Worm (Caenorhabditis elegans): ENCODE data around the gene ZK370.6.

Gene ZK370.6

ce11 chrIII:8784500-8784899 is 40.9 kb upstream of the ZK370.6 start:
- TF ChIP-seq lin-26 (GFP tag; IDR thresholded peaks at IDR 0.05) (no peak), attf-6 (GFP tag; IDR thresholded peaks at IDR 0.05) (no peak), F39B2.1 (GFP tag; IDR thresholded peaks at IDR 0.05) (no peak), ztf-6 (GFP tag; IDR thresholded peaks at IDR 0.05) (no peak), rcor-1 (GFP tag; IDR thresholded peaks at IDR 0.05) (no peak), xnd-1 (tag; optimal IDR thresholded peaks at IDR 0.05) (no peak), F10E7.11 (tag; optimal IDR thresholded peaks at IDR 0.05) (no peak), snpc-3.4 (tag; optimal IDR thresholded peaks at IDR 0.05) (no peak)

DNA sequence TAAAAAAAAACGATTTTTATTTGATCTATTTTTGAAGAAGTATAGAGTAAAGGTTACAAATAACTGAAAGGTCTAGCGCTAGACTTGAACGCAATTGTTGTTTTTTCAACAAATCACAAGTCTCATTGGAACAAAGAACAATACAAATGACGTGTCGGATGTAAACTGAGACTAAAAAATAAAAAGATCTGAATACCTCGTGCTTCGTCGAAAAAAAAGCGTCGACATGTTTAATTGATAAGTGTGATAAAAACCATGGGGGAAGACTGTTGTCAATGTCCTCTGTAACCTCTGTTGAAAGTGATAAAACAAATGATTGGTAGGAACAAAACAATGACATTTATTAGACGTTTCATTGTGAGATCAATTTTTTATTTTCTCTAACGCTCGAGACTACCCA is 39.1 kb upstream of the ZK370.6 start:
- TF ChIP-seq F22D6.2 (tag; optimal IDR thresholded peaks at IDR 0.05) (peak; percentile 7), ztf-26 (tag; optimal IDR thresholded peaks at IDR 0.05) (peak; percentile 75), B0261.1 (tag; optimal IDR thresholded peaks at IDR 0.05) (no peak), ceh-58 (GFP tag; IDR thresholded peaks at IDR 0.05) (no peak), Y53F4B.3 (GFP tag; IDR thresholded peaks at IDR 0.05) (no peak), die-1 (tag; optimal IDR thresholded peaks at IDR 0.05) (peak; percentile 44), nhr-80 (tag; optimal IDR thresholded peaks at IDR 0.05) (peak; percentile 90), pha-4 (tag; optimal IDR thresholded peaks at IDR 0.05) (no peak), unc-62 (GFP tag; optimal IDR thresholded peaks at IDR 0.05) (peak; percentile 44), K11D2.4 (GFP tag; IDR thresholded peaks at IDR 0.05) (no peak), let-607 (tag; optimal IDR thresholded peaks at IDR 0.05) (peak in 1 of 2 experiments; percentile 37), atf-7 (tag; optimal IDR thresholded peaks at IDR 0.05) (peak; percentile 47), cebp-1 (GFP tag; IDR thresholded peaks at IDR 0.05) (0 out of 2 replicates have a peak, but pooled peaks have one; percentile 35), cebp-1 (tag; optimal IDR thresholded peaks at IDR 0.05) (peak; percentile 44), ceh-79 (tag; optimal IDR thresholded peaks at IDR 0.05) (no peak), unc-130 (GFP tag; optimal IDR thresholded peaks at IDR 0.05) (no peak), madf-3 (GFP tag; IDR thresholded peaks at IDR 0.05) (no peak), xnd-1 (tag; optimal IDR thresholded peaks at IDR 0.05) (no peak), nhr-179 (tag; optimal IDR thresholded peaks at IDR 0.05) (no peak), F37B4.10 (GFP tag; IDR thresholded peaks at IDR 0.05) (no peak), ztf-22 (GFP tag; optimal IDR thresholded peaks at IDR 0.05) (peak; percentile 30), Y53G8AR.9 (GFP tag; conservative IDR thresholded peaks at IDR 0.05) (no peak), tbp1 (GFP tag; optimal IDR thresholded peaks at IDR 0.05) (peak; percentile 25), somi-1 (GFP tag; optimal IDR thresholded peaks at IDR 0.05) (peak; percentile 65), bed-2 (GFP tag; IDR thresholded peaks at IDR 0.05) (no peak), ztf-3 (GFP tag; optimal IDR thresholded peaks at IDR 0.05) (no peak), attf-5 (GFP tag; optimal IDR thresholded peaks at IDR 0.05) (peak; percentile 49), sea-2 (GFP tag; IDR thresholded peaks at IDR 0.05) (no peak), lin-40 (tag; optimal IDR thresholded peaks at IDR 0.05) (peak; percentile 44), nfyb-1 (GFP tag; IDR thresholded peaks at IDR 0.05) (peak; percentile 23; the same call in 1 of the 2 replicates), zim-3 (tag; optimal IDR thresholded peaks at IDR 0.05) (no peak)

DNA sequence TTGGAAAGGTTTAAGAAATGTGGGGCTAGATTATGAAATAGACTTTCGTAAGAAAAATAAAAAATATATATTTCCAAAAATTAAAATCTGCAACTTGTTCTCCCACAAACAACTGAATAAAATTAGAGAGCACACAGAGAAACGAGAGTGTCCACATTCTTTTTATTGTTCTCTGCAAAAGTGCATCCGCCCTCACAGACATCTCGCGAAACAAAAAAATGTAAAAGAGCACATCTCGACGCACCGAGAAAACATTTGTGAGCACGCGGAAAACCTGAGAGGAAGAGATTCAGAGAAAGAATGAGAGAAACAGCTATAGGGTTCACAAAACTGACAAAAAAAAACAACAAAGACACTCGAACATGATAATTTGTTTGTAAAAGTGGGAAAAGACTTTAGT is 38.4 kb upstream of the ZK370.6 start:
- TF ChIP-seq cebp-1 (GFP tag; IDR thresholded peaks at IDR 0.05) (no peak), cebp-1 (tag; optimal IDR thresholded peaks at IDR 0.05) (peak; percentile 68), Y56A3A.18 (GFP tag; IDR thresholded peaks at IDR 0.05) (no peak)

Measured in whole organism, young adult.